Worm (Caenorhabditis elegans) whole organism, young adult: ENCODE data around the gene arrd-13.

Experiments used
- Y53G8AR.9 ChIP-seq: fragments of 200-800 bp; sonication (Bioruptor generic); conservative IDR thresholded peaks from 2 replicates; pipeline ENCODE4 v1.3.6; 2022; ENCODE audit warnings: missing genetic modification reagents, missing genetic modification characterization, missing compliant biosample characterization
- dpl-1 ChIP-seq: fragments of 150-350 bp; optimal IDR thresholded peaks from 2 replicates; lab custom pipeline; 2014; ENCODE audit warnings: missing biosample characterization, missing genetic modification reagents, missing genetic modification characterization
- efl-1 ChIP-seq: fragments of 150-350 bp; optimal IDR thresholded peaks from 2 replicates; lab custom pipeline; 2014; ENCODE audit warnings: missing biosample characterization, missing genetic modification reagents, missing genetic modification characterization
- egl-44 ChIP-seq: fragments of 200-800 bp; sonication (Bioruptor generic); IDR thresholded peaks from 2 replicates; pipeline ENCODE4 v1.3.6; 2022; ENCODE audit warnings: missing genetic modification reagents, missing genetic modification characterization, missing compliant biosample characterization
- egrh-3 ChIP-seq: fragments of 200-800 bp; sonication (Bioruptor generic); IDR thresholded peaks from 2 replicates; pipeline ENCODE4 v1.3.6; 2022; ENCODE audit warnings: missing genetic modification reagents, missing genetic modification characterization, missing compliant biosample characterization
- mes-4 ChIP-seq: sonication (generic microtip); optimal IDR thresholded peaks from 2 replicates; lab custom pipeline; 2016; ENCODE audit warnings: missing genotype, missing genetic modification characterization, missing compliant biosample characterization
- pha-4 ChIP-seq: fragments of 150-350 bp; sonication (generic microtip); optimal IDR thresholded peaks from 2 replicates; lab custom pipeline; 2014; ENCODE audit warnings: missing biosample characterization, missing genetic modification reagents, missing genetic modification characterization
- xnd-1 ChIP-seq: sonication (generic microtip); optimal IDR thresholded peaks from 2 replicates; lab custom pipeline; 2016; ENCODE audit warnings: missing genotype, missing genetic modification reagents, missing genetic modification characterization, missing compliant biosample characterization
- zfh-2 ChIP-seq: fragments of 200-800 bp; sonication (Bioruptor generic); conservative IDR thresholded peaks from 2 replicates; pipeline ENCODE4 v1.3.6; 2022; ENCODE audit warnings: missing genetic modification reagents, missing genetic modification characterization, missing compliant biosample characterization

- TF ChIP-seq mes-4 (tag; lab: Kevin White, UChicago): no peak
- TF ChIP-seq dpl-1 (GFP tag; lab: Kevin White, UChicago): no peak
- TF ChIP-seq efl-1 (GFP tag; lab: Kevin White, UChicago): no peak
- TF ChIP-seq zfh-2 (GFP tag; lab: Robert Waterston, UW): peak; percentile 79
- TF ChIP-seq egl-44 (GFP tag; lab: Robert Waterston, UW): no peak
- no peak for TF ChIP-seq xnd-1 (tag; lab: Kevin White, UChicago)
- TF ChIP-seq pha-4 (tag; lab: Kevin White, UChicago): no peak
- peak; percentile 50; the same call in 1 of the 2 replicates for TF ChIP-seq egrh-3 (GFP tag; lab: Robert Waterston, UW)
- TF ChIP-seq Y53G8AR.9: no peak
These were observed 37.0 kb downstream of the arrd-13 start for ce11 chrII:13795160-13795559.
